Worm (Caenorhabditis elegans): ENCODE data around the gene C31H1.1.

The C31H1.1 gene

DNA sequence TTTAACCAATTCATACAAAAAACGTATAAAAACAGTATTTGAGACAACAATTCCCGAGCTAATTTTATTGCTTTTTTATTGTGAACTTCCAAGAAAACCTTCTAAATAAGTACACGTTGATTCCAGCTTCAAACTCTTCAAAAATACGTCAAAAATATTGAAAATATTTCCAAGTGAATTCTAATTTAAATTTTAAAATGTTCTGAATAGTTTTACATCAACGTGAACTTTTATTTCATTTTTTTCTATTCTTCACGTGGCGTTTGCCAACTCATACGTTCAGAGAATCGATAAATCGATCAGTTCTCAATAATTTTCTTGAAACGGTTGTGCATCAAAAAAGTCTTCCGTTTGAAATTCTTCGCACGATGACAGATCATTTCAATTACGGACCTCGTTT lies at the start of gene C31H1.1:
TSS of gene C31H1.1 (plus strand) at position 301 of the 400 bp plus-strand sequence.
- TF ChIP-seq ama-1 (optimal IDR thresholded peaks at IDR 0.05), result no peak
- TF ChIP-seq nhr-12 (tag; optimal IDR thresholded peaks at IDR 0.05), result no peak
- no peak for TF ChIP-seq lin-11 (tag; optimal IDR thresholded peaks at IDR 0.05)
- no peak for TF ChIP-seq unc-55 (GFP tag; optimal IDR thresholded peaks at IDR 0.05)
- no peak for TF ChIP-seq ceh-16 (tag; optimal IDR thresholded peaks at IDR 0.05)
- no peak for TF ChIP-seq sma-9 (GFP tag; optimal IDR thresholded peaks at IDR 0.05)
- TF ChIP-seq sma-9 (tag; optimal IDR thresholded peaks at IDR 0.05), result no peak
- TF ChIP-seq ceh-82 (tag; optimal IDR thresholded peaks at IDR 0.05), result no peak
- TF ChIP-seq lin-39 (tag; optimal IDR thresholded peaks at IDR 0.05), result no peak
- no peak for TF ChIP-seq C34F6.9 (tag; optimal IDR thresholded peaks at IDR 0.05)
- no peak for TF ChIP-seq nhr-23 (tag; optimal IDR thresholded peaks at IDR 0.05)
- TF ChIP-seq lsy-2 (tag; optimal IDR thresholded peaks at IDR 0.05), result no peak
- no peak for TF ChIP-seq nhr-6 (tag; optimal IDR thresholded peaks at IDR 0.05)
- no peak for TF ChIP-seq nhr-10 (tag; optimal IDR thresholded peaks at IDR 0.05)
- no peak for TF ChIP-seq Y55F3AM.14 (GFP tag; optimal IDR thresholded peaks at IDR 0.05)
- no peak for TF ChIP-seq sem-4 (tag; optimal IDR thresholded peaks at IDR 0.05)
- TF ChIP-seq blmp-1 (tag; optimal IDR thresholded peaks at IDR 0.05; ENCODE audit: insufficient read depth), result no peak
- no peak for TF ChIP-seq ZK546.5 (tag; optimal IDR thresholded peaks at IDR 0.05)
- TF ChIP-seq alr-1 (tag; optimal IDR thresholded peaks at IDR 0.05), result no peak
- no peak for TF ChIP-seq crh-2 (tag; optimal IDR thresholded peaks at IDR 0.05)

DNA sequence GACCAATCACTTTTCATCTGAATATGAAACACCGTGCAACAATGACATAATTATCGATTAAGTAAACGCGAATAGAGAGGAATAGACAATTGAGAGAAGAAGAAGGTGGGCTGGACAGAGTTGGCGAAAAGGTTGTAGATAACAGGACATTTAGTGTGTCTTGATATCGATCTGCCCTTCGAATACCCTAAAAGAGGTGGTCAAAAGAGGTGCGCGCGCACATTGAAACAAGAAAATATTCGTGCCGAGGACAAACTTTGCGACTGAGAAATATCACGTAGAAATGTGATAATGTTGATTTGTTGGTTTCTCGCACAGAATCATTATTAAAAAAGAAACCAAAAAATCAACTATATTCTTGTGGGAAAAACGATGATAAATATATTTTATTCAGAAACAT lies 47.4 kb upstream of the C31H1.1 start:
- TF ChIP-seq nhr-129 (tag; optimal IDR thresholded peaks at IDR 0.05), result peak; percentile 15
- no peak for TF ChIP-seq nhr-11 (tag; optimal IDR thresholded peaks at IDR 0.05)
- TF ChIP-seq C34F6.9 (tag; optimal IDR thresholded peaks at IDR 0.05), result no peak
- TF ChIP-seq crh-2 (tag; optimal IDR thresholded peaks at IDR 0.05), result peak; percentile 7
- TF ChIP-seq sem-4 (tag; optimal IDR thresholded peaks at IDR 0.05), result no peak
- peak; percentile 14 for TF ChIP-seq fos-1 (tag; optimal IDR thresholded peaks at IDR 0.05)
- no peak for TF ChIP-seq nhr-10 (tag; optimal IDR thresholded peaks at IDR 0.05)
- no peak for TF ChIP-seq mbf-1 (tag; optimal IDR thresholded peaks at IDR 0.05)
- TF ChIP-seq aly-2 (tag; optimal IDR thresholded peaks at IDR 0.05), result no peak
- TF ChIP-seq unc-55 (GFP tag; optimal IDR thresholded peaks at IDR 0.05), result no peak
- no peak for TF ChIP-seq nhr-77 (tag; optimal IDR thresholded peaks at IDR 0.05)
- no peak for TF ChIP-seq ceh-82 (tag; optimal IDR thresholded peaks at IDR 0.05)
- TF ChIP-seq sma-3 (GFP tag; optimal IDR thresholded peaks at IDR 0.05), result peak; percentile 11
- TF ChIP-seq ZK546.5 (tag; optimal IDR thresholded peaks at IDR 0.05), result no peak
- TF ChIP-seq nhr-23 (tag; optimal IDR thresholded peaks at IDR 0.05), result no peak
- no peak for TF ChIP-seq ztf-1 (GFP tag; conservative IDR thresholded peaks at IDR 0.05)
- no peak for TF ChIP-seq skn-1 (tag; optimal IDR thresholded peaks at IDR 0.05)
- TF ChIP-seq unc-39 (tag; optimal IDR thresholded peaks at IDR 0.05), result no peak
- no peak for TF ChIP-seq nhr-12 (tag; optimal IDR thresholded peaks at IDR 0.05)
- TF ChIP-seq snpc-4 (tag; optimal IDR thresholded peaks at IDR 0.05), result no peak
- no peak for TF ChIP-seq ztf-4 (tag; optimal IDR thresholded peaks at IDR 0.05)
- TF ChIP-seq dmd-4 (tag; optimal IDR thresholded peaks at IDR 0.05), result no peak
- peak; percentile 80 for TF ChIP-seq sma-9 (GFP tag; optimal IDR thresholded peaks at IDR 0.05)
- no peak for TF ChIP-seq sma-9 (tag; optimal IDR thresholded peaks at IDR 0.05)
- TF ChIP-seq mab-5 (tag; optimal IDR thresholded peaks at IDR 0.05), result no peak
- TF ChIP-seq nhr-21 (tag; optimal IDR thresholded peaks at IDR 0.05), result peak; percentile 31
- TF ChIP-seq F13H6.1 (tag; optimal IDR thresholded peaks at IDR 0.05), result no peak
- no peak for TF ChIP-seq unc-62 (GFP tag; optimal IDR thresholded peaks at IDR 0.05)
- no peak for TF ChIP-seq ztf-11 (tag; optimal IDR thresholded peaks at IDR 0.05)
- no peak for TF ChIP-seq lsy-2 (tag; optimal IDR thresholded peaks at IDR 0.05)
- no peak for TF ChIP-seq gmeb-1 (tag; optimal IDR thresholded peaks at IDR 0.05)
- TF ChIP-seq R02D3.7 (tag; optimal IDR thresholded peaks at IDR 0.05), result no peak
- peak; percentile 57 for TF ChIP-seq nhr-25 (tag; optimal IDR thresholded peaks at IDR 0.05)
- TF ChIP-seq elt-3 (tag; optimal IDR thresholded peaks at IDR 0.05), result no peak
- no peak for TF ChIP-seq nhr-6 (tag; optimal IDR thresholded peaks at IDR 0.05)
- peak; percentile 37 for TF ChIP-seq ceh-16 (tag; optimal IDR thresholded peaks at IDR 0.05)
- no peak for TF ChIP-seq lin-13 (GFP tag; optimal IDR thresholded peaks at IDR 0.05)
- TF ChIP-seq lin-39 (tag; optimal IDR thresholded peaks at IDR 0.05), result no peak
- no peak for TF ChIP-seq elt-1 (tag; optimal IDR thresholded peaks at IDR 0.05)
- TF ChIP-seq blmp-1 (tag; optimal IDR thresholded peaks at IDR 0.05; ENCODE audit: insufficient read depth), result no peak
- TF ChIP-seq lin-11 (tag; optimal IDR thresholded peaks at IDR 0.05), result no peak
- TF ChIP-seq mdl-1 (tag; optimal IDR thresholded peaks at IDR 0.05), result no peak
- TF ChIP-seq peb-1 (tag; optimal IDR thresholded peaks at IDR 0.05), result no peak
- TF ChIP-seq alr-1 (tag; optimal IDR thresholded peaks at IDR 0.05), result no peak
- no peak for TF ChIP-seq ama-1 (optimal IDR thresholded peaks at IDR 0.05)
- TF ChIP-seq Y55F3AM.14 (GFP tag; optimal IDR thresholded peaks at IDR 0.05), result no peak
- TF ChIP-seq egl-27 (tag; optimal IDR thresholded peaks at IDR 0.05), result no peak
- no peak for TF ChIP-seq zag-1 (tag; optimal IDR thresholded peaks at IDR 0.05)
- no peak for TF ChIP-seq nhr-237 (tag; optimal IDR thresholded peaks at IDR 0.05)
